Worm (Caenorhabditis elegans) whole organism, mixed stage, embryonic: ENCODE data around the gene Y73F8A.32.
A peak's percentile ranks its signal among the peaks of the same experiment; 100 is the strongest.

Experiments
- nhr-12 ChIP-seq: fragments of 150-350 bp; optimal IDR thresholded peaks from 2 replicates; lab custom pipeline; 2014; ENCODE audit warnings: missing biosample characterization, missing genetic modification characterization
- nhr-76 ChIP-seq: sonication (generic microtip); optimal IDR thresholded peaks from 2 replicates; lab custom pipeline; 2017; ENCODE audit warnings: missing biosample characterization, missing genetic modification characterization
- pha-4 ChIP-seq: fragments of 150-350 bp; optimal IDR thresholded peaks from 2 replicates; lab custom pipeline; 2018; ENCODE audit warnings: missing biosample characterization, missing genetic modification reagents, missing genetic modification characterization
- snpc-4 ChIP-seq: fragments of 150-350 bp; optimal IDR thresholded peaks from 2 replicates; lab custom pipeline; 2014; ENCODE audit warnings: missing biosample characterization, missing genetic modification characterization
- sptf-1 ChIP-seq: sonication (generic microtip); optimal IDR thresholded peaks from 2 replicates; lab custom pipeline; 2017; ENCODE audit warnings: mild to moderate bottlenecking, missing genetic modification characterization, moderate library complexity, missing compliant biosample characterization
- unc-39 ChIP-seq: fragments of 150-350 bp; optimal IDR thresholded peaks from 2 replicates; lab custom pipeline; 2014; ENCODE audit warnings: missing biosample characterization, missing genetic modification characterization

DNA sequence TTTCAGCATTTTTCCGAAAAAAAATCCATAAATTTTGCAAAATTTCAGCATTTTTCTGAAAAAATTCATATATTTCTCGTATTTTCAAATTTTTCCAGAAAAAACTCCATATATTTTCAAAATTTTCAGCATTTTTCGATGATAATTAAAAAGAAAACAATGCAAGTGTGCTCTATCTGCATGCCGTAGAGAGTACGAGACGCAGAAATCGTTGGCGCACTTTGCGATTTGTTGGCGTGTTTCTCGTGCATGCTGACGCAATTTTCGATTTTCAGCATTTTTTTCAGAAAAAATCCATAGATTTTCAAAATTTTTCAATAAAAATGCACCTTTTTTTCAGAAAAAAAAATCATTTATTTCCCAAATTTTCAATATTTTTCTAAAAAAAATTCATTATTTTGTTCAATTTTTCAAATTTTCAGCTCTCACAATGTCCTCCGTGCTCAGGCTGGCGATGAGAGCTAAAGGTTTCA lies 48.8 kb downstream of the Y73F8A.32 start, which contains the start of gene Y73F8A.27:
- peak; percentile 61 for TF ChIP-seq sptf-1 (tag; lab: Kevin White, UChicago)
- no peak for TF ChIP-seq unc-39 (tag; lab: Kevin White, UChicago)
- TF ChIP-seq pha-4 (tag; lab: Kevin White, UChicago), result peak; percentile 87
- no peak for TF ChIP-seq snpc-4
- TF ChIP-seq nhr-76, result no peak
- TF ChIP-seq nhr-12 (tag; lab: Kevin White, UChicago), result no peak
